Worm (Caenorhabditis elegans) whole organism, dauer: ENCODE measurements around the gene ZC239.3.
"Not testable (repeated sequence)": the region's sequence is repeated elsewhere in the genome, so short reads cannot be mapped to it uniquely, and the experiment has no call there.

ENCODE experiments used
- unc-62 ChIP-seq: sonication (generic microtip); optimal IDR thresholded peaks from 2 replicates; lab custom pipeline; 2017; ENCODE audit warnings: missing biosample characterization, missing genetic modification reagents, missing genetic modification characterization

ZC239.3 gene

DNA sequence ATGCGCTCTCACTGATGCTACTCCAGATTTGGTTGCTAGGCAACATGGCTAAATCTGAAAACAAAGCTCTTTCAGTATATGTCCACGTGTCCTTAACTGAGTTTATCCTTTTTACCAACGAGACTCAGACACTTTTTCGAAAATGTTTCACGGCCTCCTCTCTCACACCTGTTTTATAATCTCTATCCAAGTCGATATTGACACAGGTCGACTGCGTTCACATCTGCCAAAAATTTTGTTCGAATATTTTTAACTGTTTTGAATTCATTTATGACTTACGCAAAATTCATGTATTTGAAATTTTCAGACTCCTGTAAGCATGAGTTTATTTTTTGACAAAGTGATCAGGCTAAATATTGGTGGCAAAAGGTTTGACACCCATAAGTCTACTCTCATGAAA lies at the start of gene ZC239.3:
ZC239.3 (plus strand) TSS at position 301 of the 400 bp plus-strand sequence.
- TF ChIP-seq unc-62 (GFP tag; lab: Kevin White, UChicago), result not testable (repeated sequence)

DNA sequence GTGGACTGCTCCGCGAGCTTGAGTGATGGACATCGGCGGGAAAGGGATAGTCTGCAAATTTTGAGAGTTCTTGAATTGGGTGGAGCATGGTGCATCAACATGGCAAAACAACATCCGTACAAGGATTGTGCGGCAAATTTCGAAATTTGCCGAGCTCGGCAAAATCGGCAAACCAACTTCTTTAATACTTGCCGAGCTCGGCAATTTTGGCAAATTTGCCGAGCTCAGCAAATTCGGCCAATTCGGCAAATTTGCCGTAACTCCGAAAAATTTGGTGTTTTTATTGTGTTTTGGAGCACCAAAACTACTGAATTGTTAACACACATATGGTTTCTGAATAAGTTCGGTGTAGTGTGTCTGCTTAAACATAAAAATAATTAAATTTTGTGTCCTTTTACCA lies 45.8 kb upstream of the ZC239.3 start, which contains the start of gene fbxc-55:
fbxc-55 (minus strand) TSS at position 101 of the 400 bp plus-strand sequence.
- TF ChIP-seq unc-62 (GFP tag; lab: Kevin White, UChicago), result no peak

DNA sequence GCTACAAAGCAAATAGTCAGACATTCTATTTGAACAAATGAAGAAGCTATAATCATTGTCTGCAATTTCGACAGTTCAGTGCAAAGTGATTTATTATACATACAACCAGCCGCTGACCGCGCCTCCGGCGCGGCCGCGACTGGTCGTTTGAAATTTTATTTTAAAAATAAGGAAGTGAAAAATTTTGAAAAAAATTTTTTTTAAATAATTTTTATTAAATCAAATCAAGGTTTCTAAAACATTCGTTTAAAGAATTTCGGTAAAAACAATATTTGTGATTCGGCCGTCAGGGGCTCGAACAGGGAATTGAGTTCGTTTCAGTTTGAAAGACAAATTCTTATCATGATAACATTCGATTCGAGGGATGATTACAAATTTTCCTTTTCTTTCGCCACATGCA lies 43.7 kb upstream of the ZC239.3 start, which contains the start of gene Y27F2A.10:
Y27F2A.10 (minus strand) TSS at position 101 of the 400 bp plus-strand sequence.
- no peak for TF ChIP-seq unc-62 (GFP tag; lab: Kevin White, UChicago)

DNA sequence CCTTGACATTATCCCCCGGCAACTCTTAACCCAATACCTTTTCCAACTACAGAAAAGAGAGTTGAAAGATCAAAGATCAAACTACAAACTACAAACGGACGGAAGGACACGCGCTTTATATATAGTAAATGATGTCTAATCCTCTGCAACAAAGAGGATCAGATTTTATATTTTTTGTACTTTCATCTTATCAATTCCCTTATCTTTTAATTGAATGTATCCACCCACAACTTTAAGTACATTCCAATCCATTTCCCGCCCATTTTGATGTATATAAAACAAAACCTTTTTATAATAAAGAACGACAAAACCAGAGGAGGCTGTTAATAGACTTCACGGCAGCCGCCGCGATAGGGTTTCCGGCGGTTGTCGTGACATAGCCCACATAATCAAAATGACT lies 38.2 kb upstream of the ZC239.3 start, which contains the start of gene sri-40:
sri-40 (plus strand) TSS at position 301 of the 400 bp plus-strand sequence.
- not testable (repeated sequence) for TF ChIP-seq unc-62 (GFP tag; lab: Kevin White, UChicago)

DNA sequence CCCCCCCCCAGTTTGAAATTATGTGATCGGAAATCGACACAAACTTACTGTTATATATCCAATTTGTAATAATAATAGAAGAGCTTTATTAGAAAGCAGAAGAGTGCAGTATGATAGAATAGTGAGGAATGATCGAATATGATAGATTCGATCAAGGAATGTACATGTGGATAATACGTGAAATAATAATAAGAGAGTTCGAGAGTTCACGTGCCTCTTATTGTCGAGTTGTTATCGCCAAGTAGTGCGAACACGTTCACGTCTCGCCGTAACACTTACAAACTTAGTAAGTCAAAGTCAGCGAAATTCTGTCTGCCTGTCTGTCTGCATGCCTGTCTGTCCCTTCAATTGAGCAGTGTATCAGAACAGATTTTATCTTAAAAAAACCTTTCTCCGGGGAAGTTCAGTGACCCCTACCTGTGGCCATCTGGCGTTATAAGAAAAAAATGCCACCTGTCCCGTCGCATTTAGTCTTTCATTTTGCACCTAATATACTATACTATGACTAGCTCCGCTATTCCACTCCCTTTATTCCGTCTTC lies 32.5 kb upstream of the ZC239.3 start, which contains the start of the genes Y27F2A.6 and Y27F2A.8:
Y27F2A.6 (minus strand) TSS at position 101 of the 541 bp plus-strand sequence.
Y27F2A.8 (plus strand) TSS at position 491 of the 541 bp plus-strand sequence.
- TF ChIP-seq unc-62 (GFP tag; lab: Kevin White, UChicago), result not testable (repeated sequence)

DNA sequence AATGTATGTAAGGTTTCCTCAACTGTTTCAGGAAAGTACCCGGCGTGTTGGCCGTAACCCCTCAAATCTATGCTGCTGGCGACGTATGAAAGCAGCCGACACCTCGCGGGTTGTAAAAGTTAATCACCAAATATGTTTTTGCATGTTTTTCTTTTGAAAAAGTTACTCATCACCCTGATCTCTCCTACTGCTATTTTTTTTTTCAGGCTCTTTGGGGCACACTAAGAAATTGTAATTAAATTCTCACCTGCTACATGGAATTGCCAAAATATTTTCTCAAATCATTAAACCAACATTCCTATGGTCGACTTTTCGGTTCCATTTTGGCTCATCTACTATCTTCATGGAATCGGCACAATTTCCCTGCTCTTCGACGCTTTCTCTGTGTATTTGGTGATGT lies 31.0 kb upstream of the ZC239.3 start, which contains the start of gene sri-78:
sri-78 (plus strand) TSS at position 301 of the 400 bp plus-strand sequence.
- TF ChIP-seq unc-62 (GFP tag; lab: Kevin White, UChicago), result not testable (repeated sequence)

DNA sequence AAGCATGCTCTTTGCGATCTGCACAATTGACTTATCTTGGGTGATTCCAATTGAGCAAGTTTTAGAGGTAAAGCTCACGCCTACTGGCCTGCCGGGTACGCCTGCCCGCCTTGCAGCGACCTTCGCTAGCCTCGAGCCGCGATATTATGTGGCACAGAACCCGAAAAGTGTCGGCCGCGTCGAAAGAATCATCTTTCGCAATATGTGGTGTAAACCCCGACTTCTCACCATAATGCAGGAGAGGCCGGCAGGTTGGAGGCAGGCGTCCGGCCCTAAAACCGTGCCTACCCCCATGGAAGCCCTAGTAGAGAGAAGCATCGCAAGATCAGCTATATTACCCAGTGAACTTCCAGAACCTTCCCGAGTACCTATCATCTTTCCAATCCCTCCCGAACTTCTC lies 30.0 kb upstream of the ZC239.3 start:
- no peak for TF ChIP-seq unc-62 (GFP tag; lab: Kevin White, UChicago)

DNA sequence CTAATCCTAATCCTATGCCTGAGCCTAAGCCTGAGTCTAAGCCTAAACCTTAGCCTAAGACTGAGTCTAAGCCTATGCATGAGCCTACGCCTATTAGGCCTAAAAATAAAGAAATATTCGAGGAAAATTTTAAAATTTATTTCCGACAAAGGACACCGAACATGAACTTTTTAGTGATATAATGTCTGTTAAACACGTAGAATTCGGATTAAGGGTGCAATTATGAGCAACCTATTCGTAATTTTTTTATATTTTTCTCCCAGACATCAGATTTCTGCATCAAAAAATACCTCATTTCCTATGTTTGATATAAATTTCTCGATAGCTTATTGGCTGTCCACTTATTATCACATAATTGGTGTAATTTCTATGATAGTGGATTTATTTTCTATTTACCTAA lies 26.8 kb upstream of the ZC239.3 start, which contains the start of gene Y27F2A.11:
Y27F2A.11 (plus strand) TSS at position 301 of the 400 bp plus-strand sequence.
- TF ChIP-seq unc-62 (GFP tag; lab: Kevin White, UChicago), result not testable (repeated sequence)

DNA sequence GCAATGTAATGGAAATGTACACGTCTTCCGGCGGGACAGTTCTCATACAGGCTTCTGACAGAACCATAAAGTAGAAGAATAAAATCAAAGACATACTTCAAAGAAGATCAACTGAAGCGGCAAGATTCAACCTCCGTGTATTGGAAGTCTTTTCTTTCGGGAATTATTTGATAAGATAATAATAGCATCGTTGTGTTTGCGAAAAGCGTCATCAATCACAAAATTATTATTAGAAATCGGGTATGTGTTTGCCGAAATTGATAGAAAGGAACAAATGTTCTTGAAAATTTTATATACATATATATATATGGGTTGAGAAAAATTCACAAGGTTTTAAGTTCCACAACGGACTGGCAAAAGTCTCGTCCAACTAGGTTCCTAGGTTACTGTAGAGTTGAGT lies 24.3 kb upstream of the ZC239.3 start, which contains the start of gene Y27F2A.9:
Y27F2A.9 (minus strand) TSS at position 101 of the 400 bp plus-strand sequence.
- not testable (repeated sequence) for TF ChIP-seq unc-62 (GFP tag; lab: Kevin White, UChicago)

DNA sequence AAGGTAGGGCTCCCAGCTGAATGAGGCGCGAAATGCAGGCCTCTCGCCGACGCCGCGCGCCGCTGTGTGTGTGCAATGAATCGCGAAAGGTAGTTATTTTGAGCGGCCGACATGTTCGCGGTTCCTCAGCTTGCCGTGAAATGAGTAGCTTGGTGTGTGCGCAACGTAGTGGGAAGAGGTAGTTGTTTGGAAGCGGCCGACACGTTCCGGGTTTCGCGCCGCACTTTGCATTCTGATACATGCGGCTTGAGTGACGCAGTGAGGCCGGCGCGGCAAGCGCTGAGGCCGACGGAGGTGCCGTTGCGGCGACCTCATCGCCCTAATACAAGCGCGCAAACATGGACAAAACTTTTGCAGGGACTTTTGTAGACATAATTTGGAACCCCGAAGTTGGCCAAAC lies 20.1 kb upstream of the ZC239.3 start:
- no peak for TF ChIP-seq unc-62 (GFP tag; lab: Kevin White, UChicago)

DNA sequence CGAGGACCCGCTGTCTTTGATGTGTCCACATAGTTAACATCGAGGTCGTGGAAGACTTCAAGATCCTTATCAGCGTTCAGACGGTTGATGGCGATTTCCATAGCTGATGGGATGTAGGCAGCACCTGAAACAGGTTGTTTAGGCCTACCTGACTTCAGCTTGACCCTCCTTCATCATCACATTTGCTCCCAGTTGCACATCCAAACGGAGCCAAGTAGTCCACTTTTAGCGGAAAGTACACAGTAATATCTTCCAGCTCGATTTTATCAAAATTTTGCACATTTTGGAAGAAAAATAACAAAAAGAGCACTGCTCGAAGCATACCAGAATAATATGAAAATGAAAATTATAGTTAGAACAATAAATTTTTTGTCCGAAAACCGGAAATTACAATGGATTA lies 18.9 kb upstream of the ZC239.3 start, which contains the start of gene gcy-15:
gcy-15 (minus strand) TSS at position 101 of the 400 bp plus-strand sequence.
- TF ChIP-seq unc-62 (GFP tag; lab: Kevin White, UChicago), result no peak

DNA sequence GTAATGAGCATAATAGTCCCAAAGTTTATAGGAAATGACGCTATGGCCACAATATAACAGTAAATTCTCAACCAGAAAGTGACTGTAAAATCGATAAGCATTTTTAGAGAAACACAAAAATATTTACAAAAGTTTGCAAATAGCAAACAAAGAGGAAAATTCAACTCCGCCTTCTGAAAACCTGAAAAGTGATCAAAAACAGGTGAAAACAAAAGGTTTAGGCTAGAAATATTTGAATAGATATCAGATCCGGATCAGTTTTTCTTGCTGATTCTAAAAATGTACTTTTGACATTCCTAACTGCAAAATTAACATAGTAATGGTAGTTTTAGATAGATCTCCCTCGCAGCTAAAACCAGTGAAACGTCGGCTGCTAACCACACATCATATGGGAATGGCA lies 16.9 kb upstream of the ZC239.3 start, which contains the start of gene sri-51:
sri-51 (minus strand) TSS at position 101 of the 400 bp plus-strand sequence.
- no peak for TF ChIP-seq unc-62 (GFP tag; lab: Kevin White, UChicago)

DNA sequence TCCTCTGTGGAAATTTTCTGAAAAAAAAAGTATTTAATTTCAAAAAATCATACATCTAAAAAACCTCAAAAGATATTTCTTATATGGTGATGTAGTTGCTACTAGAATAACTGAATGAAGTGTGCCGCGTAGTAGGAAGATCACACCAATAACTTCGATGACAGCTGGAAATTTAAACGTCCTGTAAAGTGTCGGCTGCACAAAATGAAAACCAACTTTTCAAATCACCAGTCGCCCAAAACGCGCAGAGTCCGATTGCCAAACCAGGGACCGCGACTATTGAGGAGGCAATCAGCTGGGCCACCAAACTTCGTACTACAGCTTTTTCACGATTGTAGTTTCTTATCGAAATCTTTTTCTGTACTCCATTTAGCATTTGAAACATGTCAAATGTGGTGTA lies 14.6 kb upstream of the ZC239.3 start, which contains the start of gene sri-48:
sri-48 (minus strand) TSS at position 101 of the 400 bp plus-strand sequence.
- not testable (repeated sequence) for TF ChIP-seq unc-62 (GFP tag; lab: Kevin White, UChicago)

DNA sequence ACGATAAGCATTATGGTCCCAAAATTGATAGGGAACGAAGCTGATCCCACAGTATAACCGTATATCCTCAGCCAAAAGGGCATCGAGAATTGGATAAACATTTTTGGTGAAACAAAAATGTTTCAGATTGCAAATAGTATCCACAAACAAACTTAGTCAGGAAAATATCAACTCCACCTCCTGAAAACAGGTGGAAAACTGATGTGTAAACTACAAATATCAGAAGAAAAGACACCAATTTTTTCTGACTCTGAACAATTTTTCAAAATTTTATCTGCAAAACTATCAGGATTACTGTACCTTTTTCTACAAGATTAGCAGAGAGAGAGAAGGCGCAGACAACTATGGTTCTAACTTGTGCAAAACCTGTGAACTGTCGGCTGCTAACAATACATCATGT lies 13.3 kb upstream of the ZC239.3 start, which contains the start of gene sri-53:
sri-53 (minus strand) TSS at position 101 of the 400 bp plus-strand sequence.
- TF ChIP-seq unc-62 (GFP tag; lab: Kevin White, UChicago), result no peak

DNA sequence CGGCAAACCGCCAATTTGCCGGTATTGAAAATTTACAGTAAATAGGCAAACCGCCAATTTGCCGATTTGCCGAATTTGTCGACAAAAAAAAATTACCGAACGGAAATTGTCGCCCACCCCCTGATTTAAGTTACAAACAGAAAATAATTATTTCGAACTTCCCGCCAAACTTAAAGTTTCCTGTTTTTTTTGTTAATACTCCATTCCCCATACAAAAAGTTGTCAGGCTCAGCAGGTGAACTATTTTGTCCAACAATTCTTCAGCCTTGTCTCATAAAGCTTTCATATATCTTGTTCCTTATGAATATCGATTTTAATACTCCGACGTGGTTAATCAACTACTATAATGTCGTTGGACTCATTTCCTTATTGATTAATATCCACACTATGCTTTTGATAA lies 12.4 kb upstream of the ZC239.3 start, which contains the start of gene sri-50:
sri-50 (plus strand) TSS at position 301 of the 400 bp plus-strand sequence.
- no peak for TF ChIP-seq unc-62 (GFP tag; lab: Kevin White, UChicago)

DNA sequence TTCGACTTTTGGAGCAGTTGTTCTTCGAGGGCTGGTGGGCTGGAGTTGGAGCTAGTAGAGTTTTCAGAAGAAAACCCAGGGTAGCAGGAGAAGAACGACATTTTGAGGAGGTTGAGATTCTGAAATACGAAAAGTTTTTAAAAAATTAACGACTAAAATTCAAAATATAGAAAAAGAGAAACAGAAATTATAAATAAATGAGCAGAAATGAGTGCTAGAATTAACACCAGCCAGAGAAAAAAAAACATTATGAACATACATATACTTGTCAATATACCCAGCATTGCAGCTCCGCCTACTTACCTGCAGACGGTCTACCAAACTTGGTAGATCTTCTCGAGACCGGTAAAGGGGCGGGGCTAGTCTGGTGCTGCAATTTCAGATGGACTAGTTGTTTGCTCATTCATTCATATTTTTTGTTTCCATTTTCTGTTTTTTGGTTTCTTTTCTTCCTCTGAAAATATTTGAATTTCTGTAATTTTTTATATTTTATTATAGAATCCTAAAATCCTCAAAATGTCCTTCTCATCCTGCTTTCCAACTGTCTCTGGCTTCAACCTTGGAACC lies 9.4 kb upstream of the ZC239.3 start, which contains the start of the genes ZC239.20 and ZC239.21:
ZC239.20 (minus strand) TSS at position 101 of the 567 bp plus-strand sequence.
ZC239.21 (plus strand) TSS at position 517 of the 567 bp plus-strand sequence.
- no peak for TF ChIP-seq unc-62 (GFP tag; lab: Kevin White, UChicago)
